Fruit fly (Drosophila melanogaster): Measurements from ENCODE around the gene snRNP-U1-70K.
A peak's percentile ranks its signal among the peaks of the same experiment; 100 is the strongest.

Gene snRNP-U1-70K

DNA sequence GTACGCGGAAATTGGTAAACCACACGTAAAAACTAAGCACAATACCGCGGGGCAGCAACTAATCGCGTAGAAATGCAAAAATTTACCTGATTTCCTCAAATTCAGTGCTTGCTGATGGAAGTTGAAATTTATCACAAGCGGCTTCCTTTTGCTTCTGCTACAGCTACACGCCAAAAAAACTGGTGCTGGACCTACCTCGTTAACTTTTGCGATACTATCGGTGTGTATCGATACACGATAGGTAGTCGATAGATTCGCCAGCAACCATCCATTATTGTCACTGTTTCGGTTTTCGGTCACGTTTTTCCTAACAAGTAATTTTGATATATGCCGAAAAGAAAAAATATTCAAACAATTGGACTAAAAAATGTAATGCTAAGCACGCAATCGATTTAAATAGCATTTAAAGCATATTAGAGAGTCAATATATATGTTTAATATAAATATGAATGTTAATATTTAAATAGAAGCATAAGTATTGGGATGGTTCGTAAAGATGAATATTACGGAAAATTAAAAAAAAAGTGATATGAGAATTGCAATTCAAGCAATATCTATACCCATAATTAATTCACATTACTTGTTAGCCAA is 4.0 kb downstream of the snRNP-U1-70K start, which contains the start of gene Sumo (continued):
- no peak for TF ChIP-seq eyg (GFP tag; optimal IDR thresholded peaks at IDR 0.05)
- peak; percentile 49 for TF ChIP-seq CG32532 (GFP tag; IDR thresholded peaks at IDR 0.05)
- peak; percentile 1 for TF ChIP-seq twi (tag; optimal IDR thresholded peaks at IDR 0.05)
- TF ChIP-seq Doc2 (GFP tag; IDR thresholded peaks at IDR 0.05) = no peak
- TF ChIP-seq CG9797 (GFP tag; optimal IDR thresholded peaks at IDR 0.05) = peak; percentile 43
- TF ChIP-seq CG10654 (GFP tag; optimal IDR thresholded peaks at IDR 0.05) = no peak
- peak; percentile 35 for TF ChIP-seq Jarid2 (GFP tag; optimal IDR thresholded peaks at IDR 0.05)
- TF ChIP-seq CG2116 (GFP tag; optimal IDR thresholded peaks at IDR 0.05) = peak; percentile 94
- TF ChIP-seq CoRest (tag; optimal IDR thresholded peaks at IDR 0.05) = peak; percentile 35
- no peak for TF ChIP-seq Xbp1 (GFP tag; optimal IDR thresholded peaks at IDR 0.05)
- TF ChIP-seq CG7786 (GFP tag; optimal IDR thresholded peaks at IDR 0.05) = no peak
- peak; percentile 93 for TF ChIP-seq Dref (GFP tag; IDR thresholded peaks at IDR 0.05)
- peak; percentile 33 for TF ChIP-seq CG2678 (tag; optimal IDR thresholded peaks at IDR 0.05)
- peak; percentile 13 for TF ChIP-seq CG7839 (tag; optimal IDR thresholded peaks at IDR 0.05)
- TF ChIP-seq CG8765 (GFP tag; IDR thresholded peaks at IDR 0.05) = peak; percentile 25; the same call in 1 of the 2 replicates
- peak; percentile 26 for TF ChIP-seq CG10267 (tag; optimal IDR thresholded peaks at IDR 0.05)
- no peak for TF ChIP-seq org-1 (GFP tag; optimal IDR thresholded peaks at IDR 0.05)
- TF ChIP-seq dimm (GFP tag; IDR thresholded peaks at IDR 0.05) = no peak
- peak; percentile 11 for TF ChIP-seq bcd (GFP tag; optimal IDR thresholded peaks at IDR 0.05)
- TF ChIP-seq CG31441 (GFP tag; IDR thresholded peaks at IDR 0.05) = peak; percentile 86
- TF ChIP-seq B-H2 (GFP tag; optimal IDR thresholded peaks at IDR 0.05) = peak; percentile 33
- peak; percentile 85 for TF ChIP-seq Dll (GFP tag; IDR thresholded peaks at IDR 0.05; ENCODE audit: partially characterized antibody)
- TF ChIP-seq sim (GFP tag; IDR thresholded peaks at IDR 0.05) = 0 out of 2 replicates have a peak, but pooled peaks have one; percentile 11
- TF ChIP-seq CG6791 (GFP tag; IDR thresholded peaks at IDR 0.05; ENCODE audit: partially characterized antibody) = peak; percentile 100
- TF ChIP-seq stwl (tag; optimal IDR thresholded peaks at IDR 0.05) = peak; percentile 13
- TF ChIP-seq Oli (tag; optimal IDR thresholded peaks at IDR 0.05) = peak; percentile 30
- TF ChIP-seq sob (GFP tag; IDR thresholded peaks at IDR 0.05) = peak; percentile 31; the same call in 1 of the 2 replicates
- peak; percentile 66 for TF ChIP-seq phol (tag; optimal IDR thresholded peaks at IDR 0.05)
- TF ChIP-seq CG7987 (GFP tag; optimal IDR thresholded peaks at IDR 0.05) = no peak
- TF ChIP-seq Gug (GFP tag; IDR thresholded peaks at IDR 0.05) = peak; percentile 83; the same call in 2 of the 4 replicates
- TF ChIP-seq hb (GFP tag; IDR thresholded peaks at IDR 0.05; ENCODE audit: partially characterized antibody) = peak; percentile 99
- TF ChIP-seq CG9932 (GFP tag; IDR thresholded peaks at IDR 0.05) = peak; percentile 93
- TF ChIP-seq amos (GFP tag; IDR thresholded peaks at IDR 0.05; ENCODE audit: partially characterized antibody) = peak; percentile 100
- peak; percentile 97 for TF ChIP-seq HLH4C (GFP tag; IDR thresholded peaks at IDR 0.05; ENCODE audit: partially characterized antibody)
- peak; percentile 21 for TF ChIP-seq CG15514 (GFP tag; optimal IDR thresholded peaks at IDR 0.05)
- TF ChIP-seq CG10543 (GFP tag; optimal IDR thresholded peaks at IDR 0.05) = peak; percentile 41
- no peak for TF ChIP-seq CG8388 (GFP tag; optimal IDR thresholded peaks at IDR 0.05)
- peak; percentile 39 for TF ChIP-seq CG11504 (tag; optimal IDR thresholded peaks at IDR 0.05)
- TF ChIP-seq lbe (GFP tag; optimal IDR thresholded peaks at IDR 0.05) = no peak
- peak; percentile 40 for TF ChIP-seq Sry-β (GFP tag; optimal IDR thresholded peaks at IDR 0.05)
- peak; percentile 85 for TF ChIP-seq sna (GFP tag; IDR thresholded peaks at IDR 0.05; ENCODE audit: partially characterized antibody)
- TF ChIP-seq CG14860 (GFP tag; IDR thresholded peaks at IDR 0.05; ENCODE audit: partially characterized antibody) = peak; percentile 99
- peak; percentile 65 for TF ChIP-seq CG14710 (tag; optimal IDR thresholded peaks at IDR 0.05)
- TF ChIP-seq HLHmδ (GFP tag; optimal IDR thresholded peaks at IDR 0.05) = no peak
- peak; percentile 91 for TF ChIP-seq Sry-δ (GFP tag; optimal IDR thresholded peaks at IDR 0.05)
- peak; percentile 22 for TF ChIP-seq CG13894 (tag; optimal IDR thresholded peaks at IDR 0.05)
- TF ChIP-seq CG4424 (GFP tag; optimal IDR thresholded peaks at IDR 0.05) = peak; percentile 20
- TF ChIP-seq CG30020 (tag; optimal IDR thresholded peaks at IDR 0.05) = peak; percentile 69
